Fruit fly (Drosophila melanogaster): ENCODE measurements around the gene Sfp33A3.

- TF ChIP-seq CG7101 (tag; optimal IDR thresholded peaks at IDR 0.05) (no peak), CG12768 (GFP tag; optimal IDR thresholded peaks at IDR 0.05) (no peak), kay (GFP tag; ENCODE audit: borderline replicate concordance) (no peak), Hr96 (GFP tag; optimal IDR thresholded peaks at IDR 0.05) (no peak), CG14711 (tag; optimal IDR thresholded peaks at IDR 0.05) (no peak), cnc (optimal IDR thresholded peaks at IDR 0.05) (no peak), Crg-1 (GFP tag; optimal IDR thresholded peaks at IDR 0.05) (no peak), pad (GFP tag; optimal IDR thresholded peaks at IDR 0.05) (no peak), Mnt (GFP tag; optimal IDR thresholded peaks at IDR 0.05) (no peak), CG7045 (GFP tag; optimal IDR thresholded peaks at IDR 0.05) (no peak), CG5204 (GFP tag; optimal IDR thresholded peaks at IDR 0.05) (no peak), tj (GFP tag; optimal IDR thresholded peaks at IDR 0.05) (no peak), Clk (GFP tag; optimal IDR thresholded peaks at IDR 0.05) (no peak), ovo (GFP tag; optimal IDR thresholded peaks at IDR 0.05) (no peak)
These were observed 679 bp downstream of the Sfp33A3 start, which contains the start of gene CG31704 for dm6 chr2L:11840391-11840790.

Data from whole organism, adult.